Worm (Caenorhabditis elegans): ENCODE measurements around the gene T21D12.7.

DNA sequence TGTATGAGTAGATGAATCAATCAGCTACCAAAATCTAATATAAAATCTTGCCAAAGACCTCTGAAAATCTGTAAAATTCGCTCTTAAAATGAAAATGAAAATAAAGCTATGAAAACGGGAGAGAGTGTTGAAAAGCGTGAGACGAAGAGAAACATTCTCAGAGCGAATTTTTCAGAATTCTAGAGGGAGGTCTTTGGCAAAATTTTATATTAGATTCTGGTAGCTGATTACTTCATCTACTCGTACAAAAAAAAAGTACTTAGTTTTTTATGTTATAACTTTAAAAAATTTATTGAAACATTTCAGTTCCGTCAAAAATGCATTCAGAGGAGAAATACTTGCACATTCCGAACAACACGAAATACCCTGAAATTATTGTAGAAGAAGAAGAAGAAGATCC is 33.5 kb upstream of the T21D12.7 start, which contains the start of gene drl-1:
- TF ChIP-seq nhr-76 (tag; optimal IDR thresholded peaks at IDR 0.05), result no peak
- TF ChIP-seq tbx-2 (tag; optimal IDR thresholded peaks at IDR 0.05), result no peak
- no peak for TF ChIP-seq nhr-67 (tag; optimal IDR thresholded peaks at IDR 0.05)
- TF ChIP-seq zag-1 (tag; optimal IDR thresholded peaks at IDR 0.05), result no peak
- TF ChIP-seq nhr-28 (tag; optimal IDR thresholded peaks at IDR 0.05), result no peak
- no peak for TF ChIP-seq fkh-10 (GFP tag; optimal IDR thresholded peaks at IDR 0.05)
- TF ChIP-seq nhr-11 (tag; optimal IDR thresholded peaks at IDR 0.05), result no peak
- TF ChIP-seq pqm-1 (tag; optimal IDR thresholded peaks at IDR 0.05), result no peak
